Worm (Caenorhabditis elegans) whole organism, midembryonic: ENCODE data around the gene hst-3.1.

Source experiments
- T22C8.4 ChIP-seq: fragments of 200-800 bp; sonication (Bioruptor generic); IDR thresholded peaks from 2 replicates; pipeline ENCODE4 v1.3.6; 2022; ENCODE audit warnings: missing genetic modification characterization, missing compliant biosample characterization
- cog-1 ChIP-seq: sonication (generic microtip); optimal IDR thresholded peaks from 2 replicates; lab custom pipeline; 2016; ENCODE audit warnings: missing genetic modification characterization, missing compliant biosample characterization
- flt-1 ChIP-seq: fragments of 200-800 bp; sonication (Bioruptor generic); IDR thresholded peaks from 2 replicates; pipeline ENCODE4 v1.3.6; 2022; ENCODE audit warnings: missing genetic modification characterization, missing compliant biosample characterization
- klf-2 ChIP-seq: fragments of 200-800 bp; sonication (Bioruptor generic); conservative IDR thresholded peaks from 2 replicates; pipeline ENCODE4 v1.3.6; 2022; ENCODE audit warnings: missing genetic modification reagents, missing genetic modification characterization, missing compliant biosample characterization
- med-1 ChIP-seq: sonication (generic microtip); optimal IDR thresholded peaks from 2 replicates; lab custom pipeline; 2017; ENCODE audit warnings: missing genetic modification characterization, mild to moderate bottlenecking, missing compliant biosample characterization, antibody characterized with exemption, missing genetic modification reagents; ENCODE audit not compliant: insufficient read depth
- ref-1 ChIP-seq: fragments of 200-800 bp; sonication (Bioruptor generic); conservative IDR thresholded peaks from 2 replicates; pipeline ENCODE4 v1.3.6; 2022; ENCODE audit warnings: missing genetic modification reagents, missing genetic modification characterization, missing compliant biosample characterization
- tab-1 ChIP-seq: fragments of 200-800 bp; sonication (Bioruptor generic); IDR thresholded peaks from 2 replicates; pipeline ENCODE4 v1.3.6; 2022; ENCODE audit warnings: missing genetic modification characterization, missing compliant biosample characterization
- ztf-23 ChIP-seq: fragments of 200-800 bp; sonication (Bioruptor generic); IDR thresholded peaks from 2 replicates; pipeline ENCODE4 v1.3.6; 2022; ENCODE audit warnings: missing genetic modification reagents, missing genetic modification characterization, missing compliant biosample characterization
- ztf-29 ChIP-seq: fragments of 200-800 bp; sonication (Bioruptor generic); IDR thresholded peaks from 2 replicates; pipeline ENCODE4 v1.3.6; 2022; ENCODE audit warnings: missing genetic modification reagents, missing genetic modification characterization, missing compliant biosample characterization

Gene hst-3.1

DNA sequence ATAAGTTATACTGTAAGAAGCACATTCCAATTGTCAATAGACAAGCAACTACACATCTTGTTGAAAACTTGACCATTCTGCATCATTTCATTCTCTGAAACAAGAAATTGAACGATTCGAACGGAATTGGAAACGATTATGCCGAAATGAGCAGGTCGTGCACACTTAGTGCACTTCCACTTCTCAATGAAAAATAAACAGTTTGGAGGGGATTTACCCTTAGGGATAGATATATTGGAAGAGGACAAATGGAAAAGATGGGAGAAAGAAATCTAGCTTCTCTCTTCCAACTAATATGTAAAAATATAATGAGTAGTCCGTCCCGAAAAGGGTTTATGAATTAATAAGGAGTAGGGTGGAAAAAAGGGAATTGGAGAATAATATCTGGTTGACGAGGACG, at the start of gene hst-3.1:
TSS of gene hst-3.1 (minus strand) at position 101 of the 400 bp plus-strand sequence.
- no peak for TF ChIP-seq med-1 (GFP tag; lab: Kevin White, UChicago)

DNA sequence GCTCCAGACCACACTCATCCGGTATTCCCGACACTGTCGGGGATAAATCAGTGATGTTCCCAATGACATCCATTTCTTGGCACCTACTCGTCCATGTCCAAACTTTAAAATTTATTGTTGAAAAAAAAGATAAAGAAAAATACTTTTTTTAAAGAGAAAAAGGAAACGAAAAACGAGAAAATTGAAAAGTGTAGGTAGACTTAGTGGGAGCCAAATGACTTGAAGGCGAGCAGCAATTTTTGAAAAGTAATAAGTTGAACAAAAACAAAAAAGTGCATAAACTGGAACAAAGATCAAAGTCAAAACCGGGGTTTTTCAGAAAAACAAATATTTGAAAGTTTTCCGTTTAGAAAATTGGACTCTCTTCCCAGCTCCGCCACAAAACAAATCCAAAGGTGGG, 39.1 kb upstream of the hst-3.1 start, which contains the start of gene daf-37:
TSS of gene daf-37 (minus strand) at position 101 of the 400 bp plus-strand sequence.
- TF ChIP-seq med-1 (GFP tag; lab: Kevin White, UChicago): no peak
- TF ChIP-seq klf-2 (GFP tag; lab: Robert Waterston, UW): no peak

DNA sequence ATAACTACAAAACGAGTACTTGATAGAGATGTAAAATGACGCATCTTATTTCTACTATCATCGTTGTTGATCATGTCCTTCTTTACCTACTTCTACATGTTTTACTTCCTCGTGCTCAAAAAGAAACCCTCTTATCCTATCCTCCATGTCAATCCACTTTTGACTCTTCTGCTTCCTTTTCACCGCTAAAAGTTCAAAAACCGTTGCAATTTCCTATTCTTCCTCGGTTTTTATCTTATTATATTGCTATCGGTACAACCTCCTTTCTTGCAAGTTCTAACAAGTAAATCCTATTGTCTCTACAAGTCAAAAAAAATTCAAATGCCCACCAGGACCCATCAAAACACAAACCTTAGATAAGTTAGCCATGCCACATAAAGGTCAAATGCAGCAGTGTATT, 38.2 kb upstream of the hst-3.1 start:
- TF ChIP-seq ztf-29: no peak
- TF ChIP-seq ref-1: no peak
- TF ChIP-seq cog-1 (tag; lab: Kevin White, UChicago): no peak
- no peak for TF ChIP-seq med-1 (GFP tag; lab: Kevin White, UChicago)
- TF ChIP-seq T22C8.4 (GFP tag; lab: Robert Waterston, UW): no peak
- no peak for TF ChIP-seq flt-1 (GFP tag; lab: Robert Waterston, UW)
- TF ChIP-seq tab-1: no peak
- TF ChIP-seq ztf-23 (GFP tag; lab: Robert Waterston, UW): no peak
- TF ChIP-seq klf-2 (GFP tag; lab: Robert Waterston, UW): no peak

DNA sequence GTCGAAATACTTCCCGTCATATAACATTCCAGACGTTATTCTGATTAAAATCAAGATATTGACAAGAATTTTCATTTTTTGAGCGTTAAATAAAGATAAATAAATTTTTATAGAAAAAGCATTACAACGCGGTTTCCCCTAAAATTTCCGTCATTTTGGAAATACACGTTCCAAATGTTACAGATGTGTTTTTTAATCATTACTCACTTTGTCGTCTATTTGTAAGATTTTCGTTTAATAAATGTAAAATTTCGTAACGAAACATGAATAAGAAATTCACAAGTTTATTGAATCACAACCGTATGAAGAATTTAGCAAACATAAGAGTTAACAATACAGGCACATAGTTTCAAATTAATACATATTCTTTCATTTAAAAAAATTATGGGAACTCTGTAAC, 33.9 kb upstream of the hst-3.1 start, which contains the start of gene C30B5.17:
TSS of gene C30B5.17 (minus strand) at position 101 of the 400 bp plus-strand sequence.
- no peak for TF ChIP-seq flt-1 (GFP tag; lab: Robert Waterston, UW)
- no peak for TF ChIP-seq klf-2 (GFP tag; lab: Robert Waterston, UW)
- TF ChIP-seq ztf-29: no peak
- TF ChIP-seq T22C8.4 (GFP tag; lab: Robert Waterston, UW): no peak
- no peak for TF ChIP-seq ztf-23 (GFP tag; lab: Robert Waterston, UW)

DNA sequence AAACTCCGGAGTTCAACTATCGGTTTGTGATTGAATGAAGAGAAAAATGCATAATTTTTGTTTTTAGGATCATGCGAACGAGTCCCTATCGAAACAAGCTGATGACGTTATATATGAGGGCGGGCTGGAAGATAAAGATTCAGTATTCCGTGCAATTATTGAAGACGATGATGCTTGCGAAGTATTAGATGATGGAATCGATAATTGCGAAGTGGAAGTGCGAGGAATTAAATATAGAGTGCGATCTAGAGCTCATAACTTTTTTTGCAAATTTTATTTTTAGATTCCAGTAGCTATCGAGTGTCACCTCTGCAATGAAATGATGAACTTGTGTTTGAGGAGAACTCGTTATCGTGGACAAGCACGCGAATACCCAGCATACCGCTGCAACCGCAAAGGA, 30.0 kb upstream of the hst-3.1 start:
- TF ChIP-seq ref-1: no peak
- no peak for TF ChIP-seq tab-1
- TF ChIP-seq klf-2 (GFP tag; lab: Robert Waterston, UW): no peak
- TF ChIP-seq ztf-23 (GFP tag; lab: Robert Waterston, UW): no peak
- TF ChIP-seq med-1 (GFP tag; lab: Kevin White, UChicago): no peak
- no peak for TF ChIP-seq T22C8.4 (GFP tag; lab: Robert Waterston, UW)
- TF ChIP-seq cog-1 (tag; lab: Kevin White, UChicago): no peak
- no peak for TF ChIP-seq flt-1 (GFP tag; lab: Robert Waterston, UW)
- TF ChIP-seq ztf-29: no peak

DNA sequence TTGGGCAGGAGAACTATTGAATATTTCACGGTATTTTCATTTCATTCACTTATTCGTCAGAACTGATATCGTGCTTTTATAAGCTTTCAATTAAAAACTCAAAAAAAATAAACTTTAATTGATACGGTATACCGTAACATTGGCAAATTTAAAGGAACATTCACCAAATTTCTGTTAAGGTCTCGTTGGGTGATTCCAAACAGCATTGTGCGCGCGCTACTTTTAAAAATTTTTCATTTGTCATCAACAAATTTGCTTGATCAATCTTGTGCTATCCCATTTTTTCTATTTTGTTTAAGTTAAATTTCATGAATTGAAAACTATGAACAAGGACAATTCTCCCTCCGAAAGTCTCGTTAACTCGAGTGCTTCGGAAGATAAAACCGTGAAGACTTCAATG, 29.4 kb upstream of the hst-3.1 start, which contains the start of gene szy-4:
TSS of gene szy-4 (plus strand) at position 229 of the 400 bp plus-strand sequence.
- no peak for TF ChIP-seq T22C8.4 (GFP tag; lab: Robert Waterston, UW)
- no peak for TF ChIP-seq tab-1
- TF ChIP-seq ztf-23 (GFP tag; lab: Robert Waterston, UW): no peak
- TF ChIP-seq flt-1 (GFP tag; lab: Robert Waterston, UW): no peak
- no peak for TF ChIP-seq med-1 (GFP tag; lab: Kevin White, UChicago)
- TF ChIP-seq ref-1: no peak
- no peak for TF ChIP-seq cog-1 (tag; lab: Kevin White, UChicago)
- no peak for TF ChIP-seq ztf-29
- TF ChIP-seq klf-2 (GFP tag; lab: Robert Waterston, UW): no peak

DNA sequence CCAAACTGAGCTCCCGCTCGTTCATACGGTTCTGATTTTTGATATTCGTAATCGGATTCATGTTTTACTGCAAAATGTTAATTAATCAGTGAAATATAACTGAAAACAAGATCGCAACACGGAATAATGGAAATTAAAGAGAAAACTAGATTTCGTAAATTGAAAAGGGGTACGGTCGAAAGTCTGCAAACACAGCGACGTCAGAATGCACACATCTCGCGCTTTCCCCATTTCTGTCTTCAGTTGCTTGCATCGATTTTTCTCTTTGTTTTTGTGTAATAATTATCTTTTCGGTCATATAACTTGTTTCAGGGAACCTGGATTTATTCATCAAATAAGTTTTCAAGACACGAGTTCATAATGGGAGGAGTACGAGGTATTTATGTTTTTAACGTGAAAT, 27.8 kb upstream of the hst-3.1 start, which contains the start of the genes rbmx-2 and C30B5.2:
TSS of gene rbmx-2 (minus strand) at position 74 of the 400 bp plus-strand sequence.
TSS of gene C30B5.2 (plus strand) at position 306 of the 400 bp plus-strand sequence.
- TF ChIP-seq ztf-23 (GFP tag; lab: Robert Waterston, UW): peak; percentile 36; the same call in 1 of the 2 replicates
- no peak for TF ChIP-seq flt-1 (GFP tag; lab: Robert Waterston, UW)
- TF ChIP-seq ztf-29: no peak
- no peak for TF ChIP-seq tab-1
- no peak for TF ChIP-seq cog-1 (tag; lab: Kevin White, UChicago)
- peak; percentile 62 for TF ChIP-seq T22C8.4 (GFP tag; lab: Robert Waterston, UW)
- no peak for TF ChIP-seq med-1 (GFP tag; lab: Kevin White, UChicago)
- TF ChIP-seq ref-1: no peak

DNA sequence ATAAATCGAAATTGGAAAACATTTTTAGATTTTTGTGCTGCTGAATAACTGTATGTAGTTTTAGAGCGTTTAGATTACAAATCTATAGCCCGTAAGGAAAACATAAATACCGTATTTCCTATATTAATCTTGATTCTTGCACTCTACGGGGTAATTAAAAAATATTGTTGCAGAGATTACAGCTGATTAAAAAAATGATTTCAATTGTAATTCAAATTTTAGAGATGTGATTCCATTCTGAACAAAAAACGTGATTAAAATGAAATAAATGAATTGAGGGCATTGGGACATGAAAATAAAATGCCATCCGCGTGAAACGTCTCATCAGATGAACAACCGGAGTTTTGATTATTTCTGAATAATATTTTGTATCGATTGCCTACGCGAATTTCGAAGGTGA, 23.4 kb upstream of the hst-3.1 start, which contains the start of gene cpb-2:
TSS of gene cpb-2 (plus strand) at position 301 of the 400 bp plus-strand sequence.
- TF ChIP-seq tab-1 (no peak), ztf-29 (no peak), cog-1 (tag; lab: Kevin White, UChicago) (no peak), med-1 (GFP tag; lab: Kevin White, UChicago) (no peak), flt-1 (GFP tag; lab: Robert Waterston, UW) (no peak), ztf-23 (GFP tag; lab: Robert Waterston, UW) (no peak), klf-2 (GFP tag; lab: Robert Waterston, UW) (no peak), ref-1 (no peak), T22C8.4 (GFP tag; lab: Robert Waterston, UW) (no peak)

DNA sequence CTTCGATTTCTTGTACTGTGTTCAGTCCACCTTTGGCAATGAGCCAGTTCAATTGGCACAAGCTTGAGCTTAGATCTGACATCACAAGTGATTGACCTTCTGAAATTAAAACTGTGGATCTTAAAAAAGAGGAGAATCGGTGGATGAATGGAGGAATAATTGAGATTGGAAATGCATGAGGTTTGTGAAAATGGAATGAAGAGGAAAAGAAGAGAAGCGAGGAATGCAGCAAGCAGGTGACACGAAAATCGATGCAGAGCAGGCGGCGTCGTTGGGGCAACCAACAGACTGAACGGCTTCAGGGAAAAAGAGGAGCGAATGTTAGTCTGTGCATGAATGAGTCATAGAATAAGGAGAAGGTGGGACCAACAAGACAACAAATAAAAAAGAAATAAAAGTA, 22.2 kb upstream of the hst-3.1 start, which contains the start of gene fkh-8:
TSS of gene fkh-8 (minus strand) at position 101 of the 400 bp plus-strand sequence.
- TF ChIP-seq flt-1 (GFP tag; lab: Robert Waterston, UW) (no peak), med-1 (GFP tag; lab: Kevin White, UChicago) (no peak), ztf-29 (no peak), klf-2 (GFP tag; lab: Robert Waterston, UW) (no peak), cog-1 (tag; lab: Kevin White, UChicago) (no peak), T22C8.4 (GFP tag; lab: Robert Waterston, UW) (no peak), ztf-23 (GFP tag; lab: Robert Waterston, UW) (no peak), ref-1 (no peak), tab-1 (no peak)

DNA sequence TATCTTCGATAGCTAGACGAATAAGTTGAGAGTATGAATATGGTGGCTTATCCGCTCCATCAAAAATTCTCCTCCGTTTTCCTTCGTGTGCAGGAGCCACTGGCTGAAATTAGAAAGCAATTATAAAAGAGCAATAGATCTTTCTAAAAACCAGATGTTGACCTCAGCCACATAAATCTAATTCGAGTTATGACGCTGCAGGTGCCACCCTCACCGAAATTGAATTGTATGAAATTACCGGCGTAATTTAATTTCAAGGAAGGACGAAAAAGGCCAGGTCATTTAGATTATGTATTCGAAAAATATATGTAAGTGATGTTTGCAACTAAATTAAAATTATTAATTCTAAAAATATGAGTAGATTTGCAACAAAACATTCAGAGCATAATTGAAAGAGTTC, 21.7 kb upstream of the hst-3.1 start:
- TF ChIP-seq klf-2 (GFP tag; lab: Robert Waterston, UW) (no peak), ztf-29 (no peak), T22C8.4 (GFP tag; lab: Robert Waterston, UW) (no peak), ref-1 (no peak), cog-1 (tag; lab: Kevin White, UChicago) (no peak), med-1 (GFP tag; lab: Kevin White, UChicago) (no peak), ztf-23 (GFP tag; lab: Robert Waterston, UW) (no peak), tab-1 (no peak), flt-1 (GFP tag; lab: Robert Waterston, UW) (no peak)
